Fruit fly (Drosophila melanogaster) whole organism, embryonic: ENCODE data around the gene CG15012.
A peak's percentile ranks its signal among the peaks of the same experiment; 100 is the strongest.

Experiments used
- Aef1 ChIP-seq: fragments of 200-800 bp; sonication (Bioruptor generic); IDR thresholded peaks from 3 replicates; pipeline ENCODE4 v1.3.6; 2022; ENCODE audit warnings: missing biosample characterization, missing genetic modification characterization
- CG10321 ChIP-seq: fragments of 200-800 bp; sonication (Bioruptor generic); IDR thresholded peaks from 2 replicates; pipeline ENCODE4 v1.3.6; 2022; ENCODE audit warnings: missing biosample characterization, missing genetic modification characterization
- CG10565 ChIP-seq: fragments of 200-800 bp; sonication (Bioruptor generic); optimal IDR thresholded peaks from 3 replicates; lab custom pipeline; 2016; ENCODE audit warnings: missing biosample characterization, mild to moderate bottlenecking, missing genetic modification characterization
- CG10654 ChIP-seq: fragments of 200-800 bp; sonication (Bioruptor generic); optimal IDR thresholded peaks from 2 replicates; lab custom pipeline; 2016; ENCODE audit warnings: missing biosample characterization, missing genetic modification characterization
- CG12942 ChIP-seq: fragments of 200-800 bp; sonication (Bioruptor generic); optimal IDR thresholded peaks from 3 replicates; lab custom pipeline; 2016; ENCODE audit warnings: missing biosample characterization, missing genetic modification characterization
- CG13424 ChIP-seq: fragments of 200-800 bp; sonication (Bioruptor generic); optimal IDR thresholded peaks from 2 replicates; lab custom pipeline; 2019; ENCODE audit warnings: missing biosample characterization, mild to moderate bottlenecking, missing genetic modification characterization, moderate library complexity
- CG13624 ChIP-seq: fragments of 200-800 bp; sonication (Bioruptor generic); optimal IDR thresholded peaks from 2 replicates; lab custom pipeline; 2016; ENCODE audit warnings: missing biosample characterization, missing genetic modification characterization
- CG17568 ChIP-seq: fragments of 200-800 bp; sonication (Bioruptor generic); optimal IDR thresholded peaks from 2 replicates; lab custom pipeline; 2018; ENCODE audit warnings: missing biosample characterization, mild to moderate bottlenecking, missing genetic modification characterization, moderate library complexity
- CG17612 ChIP-seq: fragments of 200-800 bp; sonication (Bioruptor generic); IDR thresholded peaks from 2 replicates; pipeline ENCODE4 v1.3.6; 2022; ENCODE audit warnings: missing biosample characterization, missing genetic modification characterization
- CG2199 ChIP-seq: fragments of 200-800 bp; sonication (Bioruptor generic); IDR thresholded peaks from 3 replicates; pipeline ENCODE4 v1.3.6; 2022; ENCODE audit warnings: missing biosample characterization, missing genetic modification characterization
- CG31441 ChIP-seq: fragments of 200-800 bp; sonication (Bioruptor generic); IDR thresholded peaks from 2 replicates; pipeline ENCODE4 v1.3.6; 2022; ENCODE audit warnings: missing biosample characterization, missing genetic modification characterization
- CG3163 ChIP-seq: fragments of 200-800 bp; sonication (Bioruptor generic); optimal IDR thresholded peaks from 3 replicates; lab custom pipeline; 2016; ENCODE audit warnings: missing biosample characterization, missing genetic modification characterization
- CG32772 ChIP-seq: fragments of 200-800 bp; sonication (Bioruptor generic); IDR thresholded peaks from 2 replicates; pipeline ENCODE4 v1.3.6; 2022; ENCODE audit warnings: missing biosample characterization, missing genetic modification characterization
- CG3847 ChIP-seq: fragments of 200-800 bp; sonication (Bioruptor generic); IDR thresholded peaks from 2 replicates; pipeline ENCODE4 v1.3.6; 2022; ENCODE audit warnings: missing biosample characterization, missing genetic modification characterization
- CG4820 ChIP-seq: fragments of 200-800 bp; sonication (Bioruptor generic); optimal IDR thresholded peaks from 3 replicates; lab custom pipeline; 2016; ENCODE audit warnings: missing biosample characterization, missing genetic modification characterization
- CG5953 ChIP-seq: fragments of 200-800 bp; sonication (Bioruptor generic); IDR thresholded peaks from 2 replicates; pipeline ENCODE4 v1.3.6; 2022; ENCODE audit warnings: missing biosample characterization, missing genetic modification characterization
- CG8359 ChIP-seq: fragments of 200-800 bp; sonication (Bioruptor generic); optimal IDR thresholded peaks from 2 replicates; lab custom pipeline; 2017; ENCODE audit warnings: missing biosample characterization, mild to moderate bottlenecking, missing genetic modification characterization, borderline replicate concordance
- CG9215 ChIP-seq: fragments of 200-800 bp; sonication (Bioruptor generic); IDR thresholded peaks from 2 replicates; pipeline ENCODE4 v1.3.6; 2022; ENCODE audit warnings: missing biosample characterization, missing genetic modification characterization
- CG9609 ChIP-seq: fragments of 200-800 bp; sonication (Bioruptor generic); optimal IDR thresholded peaks from 3 replicates; lab custom pipeline; 2016; ENCODE audit warnings: missing biosample characterization, missing genetic modification characterization
- CG9817 ChIP-seq: fragments of 200-800 bp; sonication (Bioruptor generic); optimal IDR thresholded peaks from 2 replicates; lab custom pipeline; 2018; ENCODE audit warnings: missing biosample characterization, mild to moderate bottlenecking, missing genetic modification characterization, moderate library complexity
- Dad ChIP-seq: fragments of 200-800 bp; sonication (Bioruptor generic); optimal IDR thresholded peaks from 3 replicates; lab custom pipeline; 2016; ENCODE audit warnings: missing biosample characterization, missing genetic modification characterization
- H15 ChIP-seq: fragments of 200-800 bp; sonication (Bioruptor generic); IDR thresholded peaks from 3 replicates; pipeline ENCODE4 v1.3.6; 2022; ENCODE audit warnings: missing biosample characterization, missing genetic modification characterization
- HLH4C ChIP-seq: fragments of 200-800 bp; sonication (Bioruptor generic); IDR thresholded peaks from 3 replicates; pipeline ENCODE4 v1.3.6; 2022; ENCODE audit warnings: missing biosample characterization, missing genetic modification characterization; ENCODE audit not compliant: partially characterized antibody
- Hand ChIP-seq: fragments of 200-800 bp; sonication (Bioruptor generic); optimal IDR thresholded peaks from 2 replicates; lab custom pipeline; 2017; ENCODE audit warnings: mild to moderate bottlenecking, missing biosample characterization, missing genetic modification reagents, missing genetic modification characterization
- Hmr ChIP-seq: fragments of 200-800 bp; sonication (Bioruptor generic); optimal IDR thresholded peaks from 3 replicates; lab custom pipeline; 2017; ENCODE audit warnings: mild to moderate bottlenecking, missing biosample characterization, missing genetic modification reagents, missing genetic modification characterization
- Kr ChIP-seq: fragments of 200-800 bp; sonication (Bioruptor generic); optimal IDR thresholded peaks from 2 replicates; lab custom pipeline; 2017; ENCODE audit warnings: missing biosample characterization, mild to moderate bottlenecking, missing genetic modification characterization
- Meics ChIP-seq: fragments of 200-800 bp; sonication (Bioruptor generic); optimal IDR thresholded peaks from 2 replicates; lab custom pipeline; 2017; ENCODE audit warnings: missing biosample characterization, mild to moderate bottlenecking, missing genetic modification characterization
- NC2β ChIP-seq: fragments of 200-800 bp; sonication (Bioruptor generic); optimal IDR thresholded peaks from 2 replicates; lab custom pipeline; 2016; ENCODE audit warnings: missing biosample characterization, missing genetic modification characterization
- NFAT ChIP-seq: fragments of 200-800 bp; sonication (Bioruptor generic); IDR thresholded peaks from 2 replicates; pipeline ENCODE4 v1.3.6; 2022; ENCODE audit warnings: missing biosample characterization, missing genetic modification characterization
- Neu2 ChIP-seq: fragments of 200-800 bp; sonication (Bioruptor generic); optimal IDR thresholded peaks from 3 replicates; lab custom pipeline; 2016; ENCODE audit warnings: missing biosample characterization, missing genetic modification characterization, borderline replicate concordance
- Sox102F ChIP-seq: fragments of 200-800 bp; sonication (Bioruptor generic); optimal IDR thresholded peaks from 2 replicates; lab custom pipeline; 2018; ENCODE audit warnings: missing biosample characterization, mild to moderate bottlenecking, missing genetic modification characterization, moderate library complexity
- Stat92E ChIP-seq, 3 experiments: fragments of >200 bp in 2 of 3; fragments of 200-800 bp in 1 of 3; sonication (Bioruptor generic) in 1 of 3; optimal IDR thresholded peaks; 2 replicates each; lab custom pipeline; 2017 to 2019; ENCODE audit warnings: missing biosample characterization in 3 of 3, missing genetic modification characterization in 3 of 3, mild to moderate bottlenecking in 1 of 3, moderate library complexity in 1 of 3
- ac ChIP-seq: fragments of 200-800 bp; sonication (Bioruptor generic); optimal IDR thresholded peaks from 3 replicates; lab custom pipeline; 2017; ENCODE audit warnings: missing biosample characterization, mild to moderate bottlenecking, missing genetic modification characterization
- amos ChIP-seq: fragments of 200-800 bp; sonication (Bioruptor generic); IDR thresholded peaks from 2 replicates; pipeline ENCODE4 v1.3.6; 2022; ENCODE audit warnings: missing biosample characterization, missing genetic modification characterization; ENCODE audit not compliant: partially characterized antibody
- aop ChIP-seq: fragments of 200-800 bp; sonication (Bioruptor generic); IDR thresholded peaks from 2 replicates; pipeline ENCODE4 v1.3.6; 2022; ENCODE audit warnings: missing biosample characterization, missing genetic modification characterization
- az2 ChIP-seq: fragments of 200-800 bp; sonication (Bioruptor generic); optimal IDR thresholded peaks from 3 replicates; lab custom pipeline; 2016; ENCODE audit warnings: missing biosample characterization, missing genetic modification characterization
- bigmax ChIP-seq: fragments of 200-800 bp; sonication (Bioruptor generic); optimal IDR thresholded peaks from 2 replicates; lab custom pipeline; 2018; ENCODE audit warnings: missing biosample characterization, mild to moderate bottlenecking, missing genetic modification characterization
- bowl ChIP-seq: fragments of 200-800 bp; sonication (Bioruptor generic); IDR thresholded peaks from 2 replicates; pipeline ENCODE4 v1.3.6; 2022; ENCODE audit warnings: missing biosample characterization, missing genetic modification characterization
- chm ChIP-seq: fragments of 200-800 bp; sonication (Bioruptor generic); IDR thresholded peaks from 2 replicates; pipeline ENCODE4 v1.3.6; 2022; ENCODE audit warnings: missing biosample characterization, missing genetic modification characterization
- ems ChIP-seq: fragments of 200-800 bp; sonication (Bioruptor generic); optimal IDR thresholded peaks from 3 replicates; lab custom pipeline; 2016; ENCODE audit warnings: missing biosample characterization, missing genetic modification characterization
- eve ChIP-seq, 2 experiments: fragments of >200 bp; optimal IDR thresholded peaks; 2 replicates each; lab custom pipeline; 2017; ENCODE audit warnings: missing biosample characterization in 2 of 2, missing genetic modification characterization in 2 of 2
- gfzf ChIP-seq: fragments of 200-800 bp; sonication (Bioruptor generic); optimal IDR thresholded peaks from 2 replicates; lab custom pipeline; 2016; ENCODE audit warnings: missing biosample characterization, mild to moderate bottlenecking, missing genetic modification characterization, moderate library complexity
- her ChIP-seq: fragments of 200-800 bp; sonication (Bioruptor generic); optimal IDR thresholded peaks from 2 replicates; lab custom pipeline; 2016; ENCODE audit warnings: missing biosample characterization, missing genetic modification characterization
- insv ChIP-seq, 2 experiments: fragments of 200-800 bp; sonication (Bioruptor generic); optimal IDR thresholded peaks; 3 replicates each; lab custom pipeline; 2016 to 2018; ENCODE audit warnings: missing biosample characterization in 2 of 2, missing genetic modification characterization in 2 of 2
- jing ChIP-seq: fragments of 200-800 bp; sonication (Bioruptor generic); optimal IDR thresholded peaks from 2 replicates; lab custom pipeline; 2018; ENCODE audit warnings: missing biosample characterization, mild to moderate bottlenecking, missing genetic modification characterization
- lilli ChIP-seq: fragments of 200-800 bp; sonication (Bioruptor generic); optimal IDR thresholded peaks from 3 replicates; lab custom pipeline; 2016; ENCODE audit warnings: missing biosample characterization, missing genetic modification characterization
- ranshi ChIP-seq: fragments of 200-800 bp; sonication (Bioruptor generic); IDR thresholded peaks from 2 replicates; pipeline ENCODE4 v1.3.6; 2022; ENCODE audit warnings: missing biosample characterization, missing genetic modification characterization
- rib ChIP-seq: fragments of 200-800 bp; sonication (Bioruptor generic); IDR thresholded peaks from 2 replicates; pipeline ENCODE4 v1.3.6; 2022; ENCODE audit warnings: missing biosample characterization, missing genetic modification characterization
- scrt ChIP-seq: fragments of 200-800 bp; sonication (Bioruptor generic); optimal IDR thresholded peaks from 2 replicates; lab custom pipeline; 2018; ENCODE audit warnings: missing biosample characterization, mild to moderate bottlenecking, missing genetic modification characterization, moderate library complexity
- slbo ChIP-seq: fragments of 200-800 bp; sonication (Bioruptor generic); IDR thresholded peaks from 2 replicates; pipeline ENCODE4 v1.3.6; 2022; ENCODE audit warnings: missing biosample characterization, missing genetic modification characterization
- zen2 ChIP-seq: fragments of 200-800 bp; sonication (Bioruptor generic); IDR thresholded peaks from 3 replicates; pipeline ENCODE4 v1.3.6; 2022; ENCODE audit warnings: missing biosample characterization, missing genetic modification characterization; ENCODE audit not compliant: partially characterized antibody

Gene CG15012

dm6 chr3L:4292120-4292697, at the start of gene CG15012, which contains the start of gene Fdx2 (continued):
- no peak for TF ChIP-seq CG8359 (GFP tag; lab: Kevin White, UChicago)
- TF ChIP-seq CG2199 (GFP tag; lab: Robert Waterston, UW) = no peak
- no peak for TF ChIP-seq ac (GFP tag; lab: Kevin White, UChicago)
- no peak for TF ChIP-seq aop
- TF ChIP-seq CG32772 (GFP tag; lab: Robert Waterston, UW) = no peak
- TF ChIP-seq ranshi = no peak
- TF ChIP-seq Dad (GFP tag; lab: Kevin White, UChicago) = peak; percentile 37
- TF ChIP-seq HLH4C (GFP tag; lab: Robert Waterston, UW) = no peak
- no peak for TF ChIP-seq Neu2 (GFP tag; lab: Kevin White, UChicago)
- TF ChIP-seq CG31441 = 0 out of 2 replicates have a peak, but pooled peaks have one; percentile 24
- no peak for TF ChIP-seq CG17612
- TF ChIP-seq rib (GFP tag; lab: Robert Waterston, UW) = no peak
- no peak for TF ChIP-seq insv (GFP tag; optimal IDR thresholded peaks at IDR 0.05; lab: Kevin White, UChicago)
- peak; percentile 31 for TF ChIP-seq lilli (GFP tag; lab: Kevin White, UChicago)
- TF ChIP-seq Hmr (GFP tag; lab: Kevin White, UChicago) = no peak
- TF ChIP-seq CG9817 (tag; lab: Kevin White, UChicago) = no peak
- no peak for TF ChIP-seq bigmax (GFP tag; lab: Kevin White, UChicago)
- peak; percentile 32 for TF ChIP-seq CG9609
- no peak for TF ChIP-seq CG3163 (GFP tag; lab: Kevin White, UChicago)
- TF ChIP-seq CG4820 (GFP tag; lab: Kevin White, UChicago) = no peak
- no peak for TF ChIP-seq Hand
- TF ChIP-seq NFAT (GFP tag; lab: Robert Waterston, UW) = no peak
- TF ChIP-seq slbo (GFP tag; lab: Robert Waterston, UW) = peak; percentile 29; the same call in 1 of the 2 replicates
- TF ChIP-seq scrt (GFP tag; lab: Kevin White, UChicago) = no peak
- TF ChIP-seq jing = no peak
- TF ChIP-seq CG10565 (GFP tag; lab: Kevin White, UChicago) = no peak
- no peak; the same call in 2 of the 3 replicates for TF ChIP-seq Aef1
- no peak for TF ChIP-seq Sox102F (GFP tag; lab: Kevin White, UChicago)
- TF ChIP-seq CG10654 (GFP tag; lab: Kevin White, UChicago) = no peak
- TF ChIP-seq bowl = no peak
- peak; percentile 43 for TF ChIP-seq CG3847 (GFP tag; lab: Robert Waterston, UW)
- TF ChIP-seq amos (GFP tag; lab: Robert Waterston, UW) = no peak
- TF ChIP-seq zen2 (GFP tag; lab: Robert Waterston, UW) = no peak
- TF ChIP-seq Meics (GFP tag; lab: Kevin White, UChicago) = no peak
- no peak for TF ChIP-seq CG12942 (GFP tag; lab: Kevin White, UChicago)
- no peak for TF ChIP-seq CG9215 (GFP tag; lab: Robert Waterston, UW)
- TF ChIP-seq chm (GFP tag; lab: Robert Waterston, UW) = no peak
- peak; percentile 48 for TF ChIP-seq CG13624 (GFP tag; lab: Kevin White, UChicago)
- peak; percentile 95 for TF ChIP-seq gfzf
- TF ChIP-seq Kr (GFP tag; lab: Kevin White, UChicago) = no peak
- no peak for TF ChIP-seq eve (GFP tag; optimal IDR thresholded peaks at IDR 0.05; lab: Kevin White, UChicago)
- TF ChIP-seq NC2β (GFP tag; lab: Kevin White, UChicago) = peak; percentile 23
- TF ChIP-seq CG10321 (GFP tag; lab: Robert Waterston, UW) = no peak
- TF ChIP-seq CG5953 (GFP tag; lab: Robert Waterston, UW) = no peak
- TF ChIP-seq CG13424 (tag; lab: Kevin White, UChicago) = no peak
- TF ChIP-seq ems (GFP tag; lab: Kevin White, UChicago) = peak; percentile 45
- TF ChIP-seq CG17568 (GFP tag; lab: Kevin White, UChicago) = no peak
- TF ChIP-seq az2 = no peak
- TF ChIP-seq her = no peak
- TF ChIP-seq Stat92E (GFP tag; optimal IDR thresholded peaks at IDR 0.05; lab: Kevin White, UChicago) = no peak
- no peak for TF ChIP-seq H15 (GFP tag; lab: Robert Waterston, UW)
